Fruit fly (Drosophila melanogaster) whole organism, embryonic: ENCODE results near the gene pxb.
A peak's percentile ranks its signal among the peaks of the same experiment; 100 is the strongest.

Source experiments
- ATbp ChIP-seq: fragments of 200-800 bp; sonication (Bioruptor generic); optimal IDR thresholded peaks from 2 replicates; lab custom pipeline; 2017; ENCODE audit warnings: missing biosample characterization, mild to moderate bottlenecking, missing genetic modification characterization, missing genetic modification reagents
- Atf3 ChIP-seq: fragments of 200-800 bp; sonication (Bioruptor generic); optimal IDR thresholded peaks from 3 replicates; lab custom pipeline; 2016; ENCODE audit warnings: missing biosample characterization, missing genetic modification characterization
- CG10366 ChIP-seq: fragments of 200-800 bp; sonication (Bioruptor generic); IDR thresholded peaks from 2 replicates; pipeline ENCODE4 v1.3.6; 2022; ENCODE audit warnings: missing biosample characterization, missing genetic modification characterization
- CG10959 ChIP-seq: fragments of 200-800 bp; sonication (Bioruptor generic); IDR thresholded peaks from 2 replicates; pipeline ENCODE4 v1.3.6; 2022; ENCODE audit warnings: missing biosample characterization, missing genetic modification characterization
- CG12219 ChIP-seq: fragments of 200-800 bp; sonication (Bioruptor generic); optimal IDR thresholded peaks from 3 replicates; lab custom pipeline; 2018; ENCODE audit warnings: missing biosample characterization, mild to moderate bottlenecking, missing genetic modification characterization
- CG12391 ChIP-seq: fragments of 200-800 bp; sonication (Bioruptor generic); optimal IDR thresholded peaks from 3 replicates; lab custom pipeline; 2018; ENCODE audit warnings: missing biosample characterization, mild to moderate bottlenecking, missing genetic modification characterization, moderate library complexity
- CG12769 ChIP-seq: fragments of 200-800 bp; sonication (Bioruptor generic); optimal IDR thresholded peaks from 2 replicates; lab custom pipeline; 2019; ENCODE audit warnings: missing biosample characterization, mild to moderate bottlenecking, missing genetic modification characterization, moderate library complexity
- CG13624 ChIP-seq: fragments of 200-800 bp; sonication (Bioruptor generic); optimal IDR thresholded peaks from 2 replicates; lab custom pipeline; 2016; ENCODE audit warnings: missing biosample characterization, missing genetic modification characterization
- CG17186 ChIP-seq: fragments of 200-800 bp; sonication (Bioruptor generic); optimal IDR thresholded peaks from 3 replicates; lab custom pipeline; 2017; ENCODE audit warnings: missing biosample characterization, missing genetic modification reagents, missing genetic modification characterization
- CG17802 ChIP-seq: fragments of 200-800 bp; sonication (Bioruptor generic); optimal IDR thresholded peaks from 2 replicates; lab custom pipeline; 2018; ENCODE audit warnings: missing biosample characterization, mild to moderate bottlenecking, missing genetic modification characterization, moderate library complexity
- CG17829 ChIP-seq: fragments of 200-800 bp; optimal IDR thresholded peaks from 2 replicates; lab custom pipeline; 2019; ENCODE audit warnings: missing biosample characterization, mild to moderate bottlenecking, missing genetic modification characterization, moderate library complexity
- CG18262 ChIP-seq: fragments of 200-800 bp; optimal IDR thresholded peaks from 3 replicates; lab custom pipeline; 2019; ENCODE audit warnings: missing biosample characterization, mild to moderate bottlenecking, missing genetic modification characterization, moderate library complexity
- CG2678 ChIP-seq: fragments of 200-800 bp; sonication (Bioruptor generic); optimal IDR thresholded peaks from 3 replicates; lab custom pipeline; 2019; ENCODE audit warnings: missing biosample characterization, mild to moderate bottlenecking, missing genetic modification characterization, moderate library complexity
- CG30403 ChIP-seq: fragments of 200-800 bp; sonication (Bioruptor generic); optimal IDR thresholded peaks from 3 replicates; lab custom pipeline; 2016; ENCODE audit warnings: missing biosample characterization, missing genetic modification characterization
- CG30431 ChIP-seq: fragments of 200-800 bp; sonication (Bioruptor generic); optimal IDR thresholded peaks from 2 replicates; lab custom pipeline; 2017; ENCODE audit warnings: missing biosample characterization, missing genetic modification characterization
- CG34422 ChIP-seq: fragments of 200-800 bp; sonication (Bioruptor generic); IDR thresholded peaks from 3 replicates; pipeline ENCODE4 v1.3.6; 2022; ENCODE audit warnings: missing biosample characterization, missing genetic modification characterization
- CG4282 ChIP-seq: fragments of 200-800 bp; sonication (Bioruptor generic); optimal IDR thresholded peaks from 2 replicates; lab custom pipeline; 2016; ENCODE audit warnings: missing biosample characterization, missing genetic modification characterization
- CG4404 ChIP-seq: fragments of 200-800 bp; sonication (Bioruptor generic); IDR thresholded peaks from 2 replicates; pipeline ENCODE4 v1.3.6; 2022; ENCODE audit warnings: missing biosample characterization, missing genetic modification characterization
- CG5180 ChIP-seq: fragments of 200-800 bp; sonication (Bioruptor generic); optimal IDR thresholded peaks from 3 replicates; lab custom pipeline; 2017; ENCODE audit warnings: missing biosample characterization, missing genetic modification characterization, mild to moderate bottlenecking, moderate library complexity, missing genetic modification reagents
- CG8924 ChIP-seq: fragments of 200-800 bp; optimal IDR thresholded peaks from 3 replicates; lab custom pipeline; 2019; ENCODE audit warnings: missing biosample characterization, mild to moderate bottlenecking, missing genetic modification characterization, moderate library complexity
- Camta ChIP-seq: fragments of 200-800 bp; sonication (Bioruptor generic); optimal IDR thresholded peaks from 2 replicates; lab custom pipeline; 2016; ENCODE audit warnings: missing biosample characterization, missing genetic modification characterization
- CkIIα-i1 ChIP-seq: fragments of 200-800 bp; sonication (Bioruptor generic); IDR thresholded peaks from 2 replicates; pipeline ENCODE4 v1.3.6; 2022; ENCODE audit warnings: missing biosample characterization, missing genetic modification characterization
- CoRest ChIP-seq: fragments of 200-800 bp; sonication (Bioruptor generic); optimal IDR thresholded peaks from 3 replicates; lab custom pipeline; 2018; ENCODE audit warnings: missing biosample characterization, mild to moderate bottlenecking, missing genetic modification characterization, moderate library complexity
- D ChIP-seq, 2 experiments: fragments of 200-800 bp in 1 of 2; fragments of >200 bp in 1 of 2; sonication (Bioruptor generic) in 1 of 2; optimal IDR thresholded peaks; 2 replicates in 1 of 2; 3 replicates in 1 of 2; lab custom pipeline; 2017; ENCODE audit warnings: mild to moderate bottlenecking in 1 of 2, missing biosample characterization in 1 of 2, missing genetic modification characterization in 1 of 2, missing genetic modification reagents in 1 of 2
- D19A ChIP-seq: fragments of 200-800 bp; optimal IDR thresholded peaks from 3 replicates; lab custom pipeline; 2019; ENCODE audit warnings: missing biosample characterization, mild to moderate bottlenecking, missing genetic modification characterization, moderate library complexity
- Dip2 ChIP-seq: fragments of 200-800 bp; sonication (Bioruptor generic); IDR thresholded peaks from 2 replicates; pipeline ENCODE4 v1.3.6; 2022; ENCODE audit warnings: missing biosample characterization, missing genetic modification characterization
- Drgx ChIP-seq: fragments of 200-800 bp; sonication (Bioruptor generic); IDR thresholded peaks from 2 replicates; pipeline ENCODE4 v1.3.6; 2022; ENCODE audit warnings: missing biosample characterization, missing genetic modification characterization
- ERR ChIP-seq: fragments of 200-800 bp; sonication (Bioruptor generic); optimal IDR thresholded peaks from 2 replicates; lab custom pipeline; 2016; ENCODE audit warnings: missing biosample characterization, missing genetic modification characterization
- Ets97D ChIP-seq: fragments of 200-800 bp; sonication (Bioruptor generic); optimal IDR thresholded peaks from 3 replicates; lab custom pipeline; 2016; ENCODE audit warnings: missing biosample characterization, missing genetic modification characterization
- Neu2 ChIP-seq: fragments of 200-800 bp; sonication (Bioruptor generic); optimal IDR thresholded peaks from 3 replicates; lab custom pipeline; 2016; ENCODE audit warnings: missing biosample characterization, missing genetic modification characterization, borderline replicate concordance
- Ptx1 ChIP-seq: fragments of 200-800 bp; sonication (Bioruptor generic); IDR thresholded peaks from 2 replicates; pipeline ENCODE4 v1.3.6; 2022; ENCODE audit warnings: missing biosample characterization, missing genetic modification characterization
- Usf ChIP-seq: fragments of 200-800 bp; sonication (Bioruptor generic); optimal IDR thresholded peaks from 2 replicates; lab custom pipeline; 2017; ENCODE audit warnings: missing genotype, missing biosample characterization, missing genetic modification characterization
- Xbp1 ChIP-seq: fragments of 200-800 bp; sonication (Bioruptor generic); optimal IDR thresholded peaks from 3 replicates; lab custom pipeline; 2016; ENCODE audit warnings: missing biosample characterization, mild to moderate bottlenecking, missing genetic modification characterization
- ara ChIP-seq: fragments of 200-800 bp; sonication (Bioruptor generic); IDR thresholded peaks from 2 replicates; pipeline ENCODE4 v1.3.6; 2022; ENCODE audit warnings: missing biosample characterization, missing genetic modification characterization
- chm ChIP-seq: fragments of 200-800 bp; sonication (Bioruptor generic); IDR thresholded peaks from 2 replicates; pipeline ENCODE4 v1.3.6; 2022; ENCODE audit warnings: missing biosample characterization, missing genetic modification characterization
- dmrt99B ChIP-seq: fragments of 200-800 bp; sonication (Bioruptor generic); optimal IDR thresholded peaks from 2 replicates; lab custom pipeline; 2018; ENCODE audit warnings: missing biosample characterization, mild to moderate bottlenecking, missing genetic modification characterization, moderate library complexity
- fru ChIP-seq: fragments of >200 bp; optimal IDR thresholded peaks from 2 replicates; lab custom pipeline; 2017
- jing ChIP-seq: fragments of 200-800 bp; sonication (Bioruptor generic); optimal IDR thresholded peaks from 2 replicates; lab custom pipeline; 2018; ENCODE audit warnings: missing biosample characterization, mild to moderate bottlenecking, missing genetic modification characterization
- lilli ChIP-seq: fragments of 200-800 bp; sonication (Bioruptor generic); optimal IDR thresholded peaks from 3 replicates; lab custom pipeline; 2016; ENCODE audit warnings: missing biosample characterization, missing genetic modification characterization
- pan ChIP-seq, 4 experiments: fragments of >200 bp in 3 of 4; fragments of 200-800 bp in 1 of 4; sonication (Bioruptor generic) in 1 of 4; optimal IDR thresholded peaks in 3 of 4; IDR thresholded peaks in 1 of 4; 2 replicates each; pipeline versions ENCODE4 v1.3.6 to Lab custom; 2017 to 2022; ENCODE audit warnings: missing biosample characterization in 2 of 4, missing genetic modification characterization in 2 of 4, mixed read lengths in 1 of 4
- pzg ChIP-seq: fragments of 200-800 bp; sonication (Bioruptor generic); optimal IDR thresholded peaks from 3 replicates; lab custom pipeline; 2018; ENCODE audit warnings: missing biosample characterization, mild to moderate bottlenecking, missing genetic modification characterization, moderate library complexity
- scrt ChIP-seq: fragments of 200-800 bp; sonication (Bioruptor generic); optimal IDR thresholded peaks from 2 replicates; lab custom pipeline; 2018; ENCODE audit warnings: missing biosample characterization, mild to moderate bottlenecking, missing genetic modification characterization, moderate library complexity
- slbo ChIP-seq: fragments of 200-800 bp; sonication (Bioruptor generic); IDR thresholded peaks from 2 replicates; pipeline ENCODE4 v1.3.6; 2022; ENCODE audit warnings: missing biosample characterization, missing genetic modification characterization
- ssp ChIP-seq: fragments of 200-800 bp; sonication (Bioruptor generic); IDR thresholded peaks from 2 replicates; pipeline ENCODE4 v1.3.6; 2022; ENCODE audit warnings: missing biosample characterization, missing genetic modification characterization
- tap ChIP-seq: fragments of 200-800 bp; optimal IDR thresholded peaks from 3 replicates; lab custom pipeline; 2019; ENCODE audit warnings: missing biosample characterization, mild to moderate bottlenecking, missing genetic modification characterization, moderate library complexity
- tgo ChIP-seq: fragments of 200-800 bp; sonication (Bioruptor generic); IDR thresholded peaks from 3 replicates; pipeline ENCODE4 v1.3.6; 2022; ENCODE audit warnings: missing biosample characterization, missing genetic modification characterization
- vvl ChIP-seq: fragments of 200-800 bp; sonication (Bioruptor generic); IDR thresholded peaks from 2 replicates; pipeline ENCODE4 v1.3.6; 2022; ENCODE audit warnings: missing biosample characterization, missing genetic modification characterization
- wek ChIP-seq: fragments of 200-800 bp; sonication (Bioruptor generic); optimal IDR thresholded peaks from 3 replicates; lab custom pipeline; 2018; ENCODE audit warnings: missing biosample characterization, mild to moderate bottlenecking, missing genetic modification characterization, moderate library complexity
- zfh1 ChIP-seq: fragments of 200-800 bp; sonication (Bioruptor generic); IDR thresholded peaks from 3 replicates; pipeline ENCODE4 v1.3.6; 2022; ENCODE audit warnings: missing biosample characterization, missing genetic modification characterization

pxb gene

dm6 chr3R:15651770-15652410 lies 14.1 kb upstream of the pxb start (continued):
- no peak for TF ChIP-seq CG5180 (GFP tag; lab: Kevin White, UChicago)
- peak; percentile 21; the same call in 1 of the 3 replicates for TF ChIP-seq tgo
- peak; percentile 8 for TF ChIP-seq CG17186 (GFP tag; lab: Kevin White, UChicago)
- peak; percentile 29 for TF ChIP-seq CG12219
- TF ChIP-seq slbo, result no peak
- TF ChIP-seq CG30431 (GFP tag; lab: Kevin White, UChicago), result peak; percentile 33
- TF ChIP-seq Atf3 (GFP tag; lab: Kevin White, UChicago), result no peak
- no peak for TF ChIP-seq pzg
- peak; percentile 55 for TF ChIP-seq Camta (GFP tag; lab: Kevin White, UChicago)
- TF ChIP-seq pan (optimal IDR thresholded peaks at IDR 0.05; lab: Kevin White, UChicago), result no peak
- TF ChIP-seq pan (GFP tag; optimal IDR thresholded peaks at IDR 0.05 in 1 of 2, IDR thresholded peaks at IDR 0.05 in 1 of 2), result peak in 1 of 2 experiments; percentile 27
- peak; percentile 46; the same call in 1 of the 2 replicates for TF ChIP-seq vvl (GFP tag; lab: Robert Waterston, UW)
- TF ChIP-seq jing (GFP tag; lab: Kevin White, UChicago), result peak; percentile 42
- TF ChIP-seq CG17829, result peak; percentile 62
- peak; percentile 13 for TF ChIP-seq Ets97D (GFP tag; lab: Kevin White, UChicago)
- peak; percentile 23 for TF ChIP-seq CG12391
- no peak for TF ChIP-seq Neu2 (GFP tag; lab: Kevin White, UChicago)
- TF ChIP-seq CG34422 (GFP tag; lab: Robert Waterston, UW), result peak; percentile 42; the same call in 1 of the 3 replicates
- peak; percentile 5 for TF ChIP-seq CoRest (tag; lab: Kevin White, UChicago)
- no peak for TF ChIP-seq Usf
- TF ChIP-seq CG4282 (GFP tag; lab: Kevin White, UChicago), result peak; percentile 45
- no peak for TF ChIP-seq lilli
- peak; percentile 70 for TF ChIP-seq ara (GFP tag; lab: Robert Waterston, UW)
- TF ChIP-seq zfh1 (GFP tag; lab: Robert Waterston, UW), result peak; percentile 73; the same call in 2 of the 3 replicates
- TF ChIP-seq ATbp (GFP tag; lab: Kevin White, UChicago), result peak; percentile 24
- no peak for TF ChIP-seq Dip2
- TF ChIP-seq ERR (GFP tag; lab: Kevin White, UChicago), result no peak
- TF ChIP-seq CG17802, result peak; percentile 3
- TF ChIP-seq Drgx (GFP tag; lab: Robert Waterston, UW), result peak; percentile 97
- TF ChIP-seq CG18262 (tag; lab: Kevin White, UChicago), result peak; percentile 69
- TF ChIP-seq CG12769 (tag; lab: Kevin White, UChicago), result no peak
- TF ChIP-seq CG10959 (GFP tag; lab: Robert Waterston, UW), result peak; percentile 77
- TF ChIP-seq CG2678 (tag; lab: Kevin White, UChicago), result peak; percentile 36
- TF ChIP-seq chm, result peak; percentile 63; the same call in 1 of the 2 replicates
- TF ChIP-seq ssp, result 0 out of 2 replicates have a peak, but pooled peaks have one; percentile 9
- no peak for TF ChIP-seq fru
- TF ChIP-seq Xbp1, result peak; percentile 12
- TF ChIP-seq D19A (tag; lab: Kevin White, UChicago), result peak; percentile 55
- peak; percentile 34 for TF ChIP-seq CG30403 (GFP tag; lab: Kevin White, UChicago)
- peak; percentile 45 for TF ChIP-seq dmrt99B
- no peak for TF ChIP-seq wek
- peak; percentile 79 for TF ChIP-seq CG4404
- TF ChIP-seq CG10366, result peak; percentile 21; the same call in 1 of the 2 replicates
- no peak for TF ChIP-seq CkIIα-i1
- peak; percentile 14 for TF ChIP-seq CG8924 (tag; lab: Kevin White, UChicago)
- no peak for TF ChIP-seq D (optimal IDR thresholded peaks at IDR 0.05; lab: Kevin White, UChicago)
- TF ChIP-seq D (GFP tag; optimal IDR thresholded peaks at IDR 0.05; lab: Kevin White, UChicago), result peak; percentile 71
- TF ChIP-seq CG13624 (GFP tag; lab: Kevin White, UChicago), result no peak
- no peak for TF ChIP-seq scrt (GFP tag; lab: Kevin White, UChicago)
- 0 out of 2 replicates have a peak, but pooled peaks have one; percentile 29 for TF ChIP-seq Ptx1 (GFP tag; lab: Robert Waterston, UW)
- TF ChIP-seq tap (tag; lab: Kevin White, UChicago), result peak; percentile 10
